Comparison of ENCODE assay signal across 6 worm cellular contexts in the genomic region with DNA sequence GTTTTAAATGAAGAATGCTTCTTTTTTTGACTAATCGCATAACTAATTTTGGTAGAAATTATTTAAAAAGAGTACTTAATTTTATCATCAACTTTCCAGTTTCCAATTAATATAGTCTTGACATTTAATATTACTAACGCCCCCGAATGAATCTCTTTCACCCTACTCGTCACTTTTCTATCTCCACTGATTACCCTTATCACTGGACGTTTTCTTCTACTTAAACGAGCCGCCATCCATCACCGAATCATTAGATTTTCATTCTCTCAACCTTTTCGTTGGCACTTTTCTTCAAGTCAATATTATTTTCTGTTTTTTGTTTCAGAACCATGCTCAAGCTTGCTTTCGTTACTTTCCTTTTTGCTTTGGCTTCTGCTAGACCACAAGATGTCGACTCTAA.
TF ChIP-seq lines count a peak whose summit lies in the region.

A gene (plus strand): TSS at position 326 of the 400 bp plus-strand sequence.

TF ChIP-seq in whole organism, L1 larva, 84 proteins besides CTCF, POLR2A, EP300 and RAD21:
- no peak for TF ChIP-seq elt-3 (tag; optimal IDR thresholded peaks at IDR 0.05; lab: Kevin White, UChicago)
- no peak for TF ChIP-seq dsc-1 (tag; optimal IDR thresholded peaks at IDR 0.05; lab: Kevin White, UChicago)
- no peak for TF ChIP-seq lin-35 (GFP tag; optimal IDR thresholded peaks at IDR 0.05; lab: Kevin White, UChicago)
- no peak for TF ChIP-seq snu-23 (GFP tag; optimal IDR thresholded peaks at IDR 0.05; lab: Kevin White, UChicago)
- no peak for TF ChIP-seq efl-1 (optimal IDR thresholded peaks at IDR 0.05; lab: Kevin White, UChicago)
- TF ChIP-seq efl-1 (GFP tag; optimal IDR thresholded peaks at IDR 0.05 in 1 of 2; lab: Kevin White, UChicago) = peak in 1 of 2 experiments; percentile 22
- TF ChIP-seq irx-1 (tag; optimal IDR thresholded peaks at IDR 0.05; lab: Kevin White, UChicago) = no peak
- no peak for TF ChIP-seq grh-1 (GFP tag; IDR thresholded peaks at IDR 0.05; lab: Robert Waterston, UW)
- TF ChIP-seq tlp-1 (tag; optimal IDR thresholded peaks at IDR 0.05; lab: Kevin White, UChicago) = peak; percentile 21
- TF ChIP-seq elt-2 (tag; optimal IDR thresholded peaks at IDR 0.05; lab: Kevin White, UChicago) = peak; percentile 54
- no peak for TF ChIP-seq isw-1 (GFP tag; IDR thresholded peaks at IDR 0.05; lab: Robert Waterston, UW)

TF ChIP-seq in whole organism, L2 larva, 48 proteins besides CTCF, POLR2A, EP300 and RAD21:
- no peak for TF ChIP-seq C34F6.9 (tag; optimal IDR thresholded peaks at IDR 0.05; lab: Kevin White, UChicago)
- peak; percentile 95 for TF ChIP-seq fos-1 (tag; optimal IDR thresholded peaks at IDR 0.05; lab: Kevin White, UChicago)
- peak; percentile 35 for TF ChIP-seq sma-9 (GFP tag; optimal IDR thresholded peaks at IDR 0.05; lab: Kevin White, UChicago)
- no peak for TF ChIP-seq sma-9 (tag; optimal IDR thresholded peaks at IDR 0.05; lab: Kevin White, UChicago)
- TF ChIP-seq ztf-11 (tag; optimal IDR thresholded peaks at IDR 0.05; lab: Kevin White, UChicago) = no peak

TF ChIP-seq in whole organism, L3 larva, 47 proteins besides CTCF, POLR2A, EP300 and RAD21:
- TF ChIP-seq nhr-23 (tag; optimal IDR thresholded peaks at IDR 0.05; lab: Kevin White, UChicago) (no peak), pqm-1 (tag; optimal IDR thresholded peaks at IDR 0.05; lab: Kevin White, UChicago) (peak; percentile 83), nhr-77 (tag; optimal IDR thresholded peaks at IDR 0.05; lab: Kevin White, UChicago) (no peak), ceh-9 (tag; optimal IDR thresholded peaks at IDR 0.05; lab: Kevin White, UChicago) (no peak), nhr-67 (tag; optimal IDR thresholded peaks at IDR 0.05; lab: Kevin White, UChicago) (no peak), fkh-10 (GFP tag; optimal IDR thresholded peaks at IDR 0.05; lab: Kevin White, UChicago) (no peak), elt-2 (tag; optimal IDR thresholded peaks at IDR 0.05; lab: Kevin White, UChicago) (peak; percentile 87)

TF ChIP-seq in whole organism, L4 larva, 104 proteins besides CTCF, POLR2A, EP300 and RAD21 (continues in another document):
- no peak for TF ChIP-seq nhr-76 (tag; optimal IDR thresholded peaks at IDR 0.05; lab: Kevin White, UChicago)
- no peak for TF ChIP-seq ceh-32 (tag; optimal IDR thresholded peaks at IDR 0.05; lab: Kevin White, UChicago; ENCODE audit: poor library complexity)
- TF ChIP-seq nhr-77 (tag; optimal IDR thresholded peaks at IDR 0.05; lab: Kevin White, UChicago) = peak; percentile 8
- TF ChIP-seq ztf-11 (tag; optimal IDR thresholded peaks at IDR 0.05; lab: Kevin White, UChicago) = no peak
- no peak for TF ChIP-seq daf-16 (GFP tag; optimal IDR thresholded peaks at IDR 0.05; lab: Kevin White, UChicago)
- peak; percentile 60 for TF ChIP-seq daf-16 (tag; optimal IDR thresholded peaks at IDR 0.05; lab: Kevin White, UChicago)
- TF ChIP-seq nhr-42 (GFP tag; IDR thresholded peaks at IDR 0.05; lab: Robert Waterston, UW) = no peak
- TF ChIP-seq php-3 (GFP tag; IDR thresholded peaks at IDR 0.05; lab: Robert Waterston, UW) = no peak
- TF ChIP-seq lin-39 (tag; optimal IDR thresholded peaks at IDR 0.05; lab: Kevin White, UChicago) = no peak
- no peak for TF ChIP-seq spr-1 (tag; optimal IDR thresholded peaks at IDR 0.05; lab: Kevin White, UChicago)
- no peak for TF ChIP-seq lin-29 (GFP tag; IDR thresholded peaks at IDR 0.05; lab: Robert Waterston, UW)
- no peak for TF ChIP-seq dpl-1 (GFP tag; optimal IDR thresholded peaks at IDR 0.05; lab: Kevin White, UChicago)
- no peak for TF ChIP-seq nhr-111 (GFP tag; optimal IDR thresholded peaks at IDR 0.05; lab: Kevin White, UChicago)
- no peak for TF ChIP-seq zfp-2 (tag; optimal IDR thresholded peaks at IDR 0.05; lab: Kevin White, UChicago)
- no peak for TF ChIP-seq ces-1 (GFP tag; optimal IDR thresholded peaks at IDR 0.05; lab: Kevin White, UChicago)
- no peak for TF ChIP-seq spr-3 (GFP tag; optimal IDR thresholded peaks at IDR 0.05; lab: Kevin White, UChicago)
- no peak for TF ChIP-seq lin-1 (GFP tag; IDR thresholded peaks at IDR 0.05; lab: Robert Waterston, UW)
- TF ChIP-seq nhr-28 (tag; optimal IDR thresholded peaks at IDR 0.05; lab: Kevin White, UChicago) = peak; percentile 68
- TF ChIP-seq pqm-1 (tag; optimal IDR thresholded peaks at IDR 0.05; lab: Kevin White, UChicago) = peak; percentile 92
- no peak for TF ChIP-seq unc-130 (GFP tag; optimal IDR thresholded peaks at IDR 0.05; lab: Kevin White, UChicago)
- peak; percentile 48 for TF ChIP-seq hlh-11 (tag; optimal IDR thresholded peaks at IDR 0.05; lab: Kevin White, UChicago)
- no peak for TF ChIP-seq mdl-1 (tag; optimal IDR thresholded peaks at IDR 0.05; lab: Kevin White, UChicago)
- no peak for TF ChIP-seq unc-39 (tag; optimal IDR thresholded peaks at IDR 0.05; lab: Kevin White, UChicago)

TF ChIP-seq in whole organism, late embryonic, 69 proteins besides CTCF, POLR2A, EP300 and RAD21:
- peak; percentile 20 for TF ChIP-seq elt-2 (tag; optimal IDR thresholded peaks at IDR 0.05; lab: Kevin White, UChicago)
- no peak for TF ChIP-seq T23F11.4 (GFP tag; optimal IDR thresholded peaks at IDR 0.05; lab: Kevin White, UChicago)
- TF ChIP-seq tbx-2 (tag; optimal IDR thresholded peaks at IDR 0.05; lab: Kevin White, UChicago) = no peak
- no peak for TF ChIP-seq ceh-14 (tag; optimal IDR thresholded peaks at IDR 0.05; lab: Kevin White, UChicago)
- no peak for TF ChIP-seq K02D7.2 (tag; optimal IDR thresholded peaks at IDR 0.05; lab: Kevin White, UChicago)
TF ChIP-seq in whole organism, late embryonic: peak in this region for 1.

TF ChIP-seq in whole organism, young adult, 124 proteins besides CTCF, POLR2A, EP300 and RAD21:
- TF ChIP-seq F10E7.11 (tag; optimal IDR thresholded peaks at IDR 0.05; lab: Kevin White, UChicago) (no peak), madf-3 (GFP tag; IDR thresholded peaks at IDR 0.05; lab: Robert Waterston, UW) (no peak), him-1 (tag; optimal IDR thresholded peaks at IDR 0.05; lab: Kevin White, UChicago) (no peak), nfya-1 (tag; optimal IDR thresholded peaks at IDR 0.05; lab: Kevin White, UChicago; ENCODE audit: borderline replicate concordance, insufficient read depth) (no peak), pbrm-1 (GFP tag; IDR thresholded peaks at IDR 0.05; lab: Robert Waterston, UW) (no peak), ceh-40 (GFP tag; IDR thresholded peaks at IDR 0.05; lab: Robert Waterston, UW) (no peak), dpff-1 (tag; optimal IDR thresholded peaks at IDR 0.05; lab: Kevin White, UChicago) (no peak), nhr-80 (tag; optimal IDR thresholded peaks at IDR 0.05; lab: Kevin White, UChicago) (peak; percentile 70), bed-2 (GFP tag; IDR thresholded peaks at IDR 0.05; lab: Robert Waterston, UW) (no peak), hlh-12 (tag; optimal IDR thresholded peaks at IDR 0.05; lab: Kevin White, UChicago) (no peak), ZK185.1 (tag; optimal IDR thresholded peaks at IDR 0.05; lab: Kevin White, UChicago; ENCODE audit: poor library complexity, severe bottlenecking) (peak; percentile 13)
